Fruit fly (Drosophila melanogaster): ENCODE measurements around the gene CG42788.

- TF ChIP-seq usp (GFP tag; optimal IDR thresholded peaks at IDR 0.05) (no peak), psq (optimal IDR thresholded peaks at IDR 0.05) (no peak), pan (optimal IDR thresholded peaks at IDR 0.05) (no peak), Dll (optimal IDR thresholded peaks at IDR 0.05) (no peak), CG8478 (optimal IDR thresholded peaks at IDR 0.05) (no peak)
Observed at dm6 chr3R:15128646-15129429, 2.9 kb downstream of the CG42788 start.

All from whole organism.